Worm (Caenorhabditis elegans) whole organism, L1 larva: ENCODE results near the gene F35H8.2.

Experiments
- C04F5.9 ChIP-seq: sonication (generic microtip); optimal IDR thresholded peaks from 2 replicates; lab custom pipeline; 2016; ENCODE audit warnings: missing genetic modification characterization, missing compliant biosample characterization
- C16A3.4 ChIP-seq: fragments of 150-350 bp; optimal IDR thresholded peaks from 2 replicates; lab custom pipeline; 2014; ENCODE audit warnings: missing biosample characterization, missing genetic modification characterization
- alr-1 ChIP-seq: fragments of 200-800 bp; sonication (Bioruptor generic); optimal IDR thresholded peaks from 2 replicates; lab custom pipeline; 2018; ENCODE audit warnings: borderline replicate concordance, mild to moderate bottlenecking, missing genetic modification characterization, missing compliant biosample characterization
- aly-2 ChIP-seq: fragments of 150-350 bp; optimal IDR thresholded peaks from 2 replicates; lab custom pipeline; 2014; ENCODE audit warnings: missing biosample characterization, missing genetic modification characterization
- blmp-1 ChIP-seq: fragments of 150-350 bp; optimal IDR thresholded peaks from 2 replicates; lab custom pipeline; 2014; ENCODE audit warnings: missing biosample characterization, missing genetic modification characterization
- ceh-82 ChIP-seq, 3 experiments: fragments of 150-350 bp in 1 of 3; sonication (generic microtip) in 2 of 3; optimal IDR thresholded peaks; 2 replicates each; lab custom pipeline; 2014 to 2017; ENCODE audit warnings: missing biosample characterization in 3 of 3, missing genetic modification characterization in 3 of 3
- ceh-90 ChIP-seq: sonication (generic microtip); optimal IDR thresholded peaks from 2 replicates; lab custom pipeline; 2016; ENCODE audit warnings: missing genetic modification characterization, missing compliant biosample characterization
- ces-1 ChIP-seq: fragments of 150-350 bp; optimal IDR thresholded peaks from 2 replicates; lab custom pipeline; 2014; ENCODE audit warnings: missing biosample characterization, missing genetic modification reagents, missing genetic modification characterization
- dpl-1 ChIP-seq, 3 experiments: fragments of 150-350 bp in 2 of 3; sonication (generic microtip) in 1 of 3; optimal IDR thresholded peaks; 2 replicates each; lab custom pipeline; 2014 to 2017; ENCODE audit warnings: missing biosample characterization in 3 of 3, missing genetic modification characterization in 3 of 3, missing genetic modification reagents in 3 of 3
- dsc-1 ChIP-seq: sonication (generic microtip); optimal IDR thresholded peaks from 2 replicates; lab custom pipeline; 2016; ENCODE audit warnings: mild to moderate bottlenecking, missing genetic modification characterization, missing compliant biosample characterization
- egl-27 ChIP-seq, 2 experiments: fragments of 150-350 bp in 1 of 2; sonication (generic microtip); optimal IDR thresholded peaks; 3 replicates each; lab custom pipeline; 2017 to 2018; ENCODE audit warnings: missing biosample characterization in 2 of 2, missing genetic modification characterization in 2 of 2, missing genetic modification reagents in 2 of 2
- ets-5 ChIP-seq: fragments of 200-800 bp; sonication (Bioruptor generic); IDR thresholded peaks from 2 replicates; pipeline ENCODE4 v1.3.6; 2022; ENCODE audit warnings: missing genetic modification characterization, missing compliant biosample characterization
- fkh-10 ChIP-seq: sonication (generic microtip); optimal IDR thresholded peaks from 2 replicates; lab custom pipeline; 2017; ENCODE audit warnings: missing biosample characterization, missing genetic modification reagents, missing genetic modification characterization
- fkh-8 ChIP-seq: sonication (generic microtip); optimal IDR thresholded peaks from 2 replicates; lab custom pipeline; 2016; ENCODE audit warnings: mild to moderate bottlenecking, missing genetic modification characterization, missing compliant biosample characterization
- fos-1 ChIP-seq: fragments of 150-350 bp; optimal IDR thresholded peaks from 2 replicates; lab custom pipeline; 2014; ENCODE audit warnings: missing biosample characterization, missing genetic modification characterization
- grh-1 ChIP-seq: fragments of 200-800 bp; sonication (Bioruptor generic); IDR thresholded peaks from 2 replicates; pipeline ENCODE4 v1.3.6; 2022; ENCODE audit warnings: missing genetic modification reagents, missing genetic modification characterization, missing compliant biosample characterization
- hlh-17 ChIP-seq: fragments of 200-800 bp; sonication (Bioruptor generic); optimal IDR thresholded peaks from 2 replicates; lab custom pipeline; 2018; ENCODE audit warnings: missing genetic modification characterization, mild to moderate bottlenecking, missing compliant biosample characterization, moderate library complexity, borderline replicate concordance
- hlh-4 ChIP-seq: sonication (generic microtip); optimal IDR thresholded peaks from 2 replicates; lab custom pipeline; 2016; ENCODE audit warnings: mild to moderate bottlenecking, missing genetic modification characterization, missing compliant biosample characterization
- isw-1 ChIP-seq: fragments of 200-800 bp; sonication (Bioruptor generic); IDR thresholded peaks from 2 replicates; pipeline ENCODE4 v1.3.6; 2022; ENCODE audit warnings: missing genetic modification characterization, missing compliant biosample characterization
- lsy-2 ChIP-seq, 2 experiments: fragments of 150-350 bp; optimal IDR thresholded peaks; 2 replicates each; lab custom pipeline; 2014; ENCODE audit warnings: missing biosample characterization in 2 of 2, missing genetic modification characterization in 2 of 2
- mab-9 ChIP-seq: fragments of 200-800 bp; sonication (Bioruptor generic); IDR thresholded peaks from 2 replicates; pipeline ENCODE4 v1.3.6; 2022; ENCODE audit warnings: missing genetic modification reagents, missing genetic modification characterization, missing compliant biosample characterization
- mdl-1 ChIP-seq, 2 experiments: fragments of 150-350 bp; optimal IDR thresholded peaks; 2 replicates each; lab custom pipeline; 2014 to 2017; ENCODE audit warnings: missing biosample characterization in 2 of 2, missing genetic modification characterization in 2 of 2, inconsistent platforms in 1 of 2
- mep-1 ChIP-seq: fragments of 150-350 bp; optimal IDR thresholded peaks from 2 replicates; lab custom pipeline; 2014; ENCODE audit warnings: missing biosample characterization, missing genetic modification characterization
- nhr-12 ChIP-seq: sonication (generic microtip); optimal IDR thresholded peaks from 2 replicates; lab custom pipeline; 2017; ENCODE audit warnings: missing biosample characterization, missing genetic modification characterization
- nhr-19 ChIP-seq: fragments of 200-800 bp; sonication (Bioruptor generic); conservative IDR thresholded peaks from 2 replicates; pipeline ENCODE4 v1.3.6; 2022; ENCODE audit warnings: missing genetic modification characterization, missing compliant biosample characterization
- nhr-237 ChIP-seq: fragments of 150-350 bp; optimal IDR thresholded peaks from 2 replicates; lab custom pipeline; 2014; ENCODE audit warnings: missing biosample characterization, missing genetic modification characterization
- nhr-28 ChIP-seq: fragments of 150-350 bp; optimal IDR thresholded peaks from 2 replicates; lab custom pipeline; 2014; ENCODE audit warnings: missing biosample characterization, missing genetic modification characterization
- nhr-47 ChIP-seq: sonication (generic microtip); optimal IDR thresholded peaks from 2 replicates; lab custom pipeline; 2016; ENCODE audit warnings: mild to moderate bottlenecking, missing genetic modification characterization, moderate library complexity, missing compliant biosample characterization
- nhr-71 ChIP-seq: sonication (generic microtip); optimal IDR thresholded peaks from 2 replicates; lab custom pipeline; 2016; ENCODE audit warnings: mild to moderate bottlenecking, missing genetic modification characterization, moderate library complexity, missing compliant biosample characterization
- nhr-76 ChIP-seq: sonication (generic microtip); optimal IDR thresholded peaks from 2 replicates; lab custom pipeline; 2017; ENCODE audit warnings: missing biosample characterization, missing genetic modification characterization
- pag-3 ChIP-seq: sonication (generic microtip); optimal IDR thresholded peaks from 2 replicates; lab custom pipeline; 2017; ENCODE audit warnings: missing genetic modification characterization, mild to moderate bottlenecking, missing compliant biosample characterization, antibody characterized with exemption, borderline replicate concordance; ENCODE audit not compliant: insufficient read depth
- pax-3 ChIP-seq: fragments of 200-800 bp; sonication (Bioruptor generic); optimal IDR thresholded peaks from 2 replicates; lab custom pipeline; 2018; ENCODE audit warnings: mild to moderate bottlenecking, missing genetic modification characterization, moderate library complexity, missing compliant biosample characterization
- rnt-1 ChIP-seq: sonication (generic microtip); optimal IDR thresholded peaks from 2 replicates; lab custom pipeline; 2016; ENCODE audit warnings: mild to moderate bottlenecking, missing genetic modification characterization, moderate library complexity, missing compliant biosample characterization
- sptf-1 ChIP-seq: fragments of 150-350 bp; optimal IDR thresholded peaks from 2 replicates; lab custom pipeline; 2014; ENCODE audit warnings: missing biosample characterization, missing genetic modification characterization
- sup-37 ChIP-seq: fragments of 200-800 bp; sonication (Bioruptor generic); optimal IDR thresholded peaks from 2 replicates; lab custom pipeline; 2018; ENCODE audit warnings: mild to moderate bottlenecking, missing genetic modification characterization, missing compliant biosample characterization
- unc-30 ChIP-seq: sonication (generic microtip); optimal IDR thresholded peaks from 2 replicates; lab custom pipeline; 2017; ENCODE audit warnings: missing biosample characterization, missing genetic modification characterization
- unc-98 ChIP-seq: fragments of 200-800 bp; sonication (Bioruptor generic); IDR thresholded peaks from 2 replicates; pipeline ENCODE4 v1.3.6; 2022; ENCODE audit warnings: missing genetic modification characterization, missing compliant biosample characterization
- zag-1 ChIP-seq: fragments of 150-350 bp; optimal IDR thresholded peaks from 2 replicates; lab custom pipeline; 2014; ENCODE audit warnings: missing biosample characterization, missing genetic modification characterization
- zip-4 ChIP-seq: fragments of 200-800 bp; sonication (Bioruptor generic); optimal IDR thresholded peaks from 2 replicates; lab custom pipeline; 2018; ENCODE audit warnings: mild to moderate bottlenecking, missing genetic modification characterization, moderate library complexity, missing compliant biosample characterization
- ztf-11 ChIP-seq, 2 experiments: sonication (generic microtip); optimal IDR thresholded peaks; 2 replicates each; lab custom pipeline; 2016 to 2017; ENCODE audit warnings: missing genetic modification characterization in 2 of 2, missing biosample characterization in 1 of 2, missing compliant biosample characterization in 1 of 2

Gene F35H8.2

DNA sequence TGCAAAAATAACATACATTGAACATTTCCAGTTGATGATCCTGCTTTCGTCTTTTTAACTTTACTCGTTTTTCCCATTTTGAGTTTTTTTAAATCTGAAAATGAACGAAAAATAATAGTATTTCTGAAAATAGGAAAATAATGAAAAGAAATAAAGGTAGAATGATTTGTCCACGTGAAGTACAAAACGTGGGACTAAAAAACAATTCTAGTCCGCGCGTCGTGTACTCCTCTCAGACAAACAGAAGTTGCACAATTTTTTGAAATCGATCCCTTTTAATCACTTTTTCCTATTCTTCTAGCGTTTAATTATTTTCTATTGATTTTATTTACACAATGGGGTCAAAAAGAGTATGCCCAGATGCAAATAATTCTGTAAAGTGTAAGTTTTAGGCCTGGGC is 35.8 kb downstream of the F35H8.2 start, which contains the start of the genes E02H1.1 and tag-124 (continued):
- TF ChIP-seq pag-3 (no peak), pax-3 (peak; percentile 93), egl-27 (tag; optimal IDR thresholded peaks at IDR 0.05; lab: Kevin White, UChicago) (no peak), C16A3.4 (tag; lab: Kevin White, UChicago) (peak; percentile 23), ets-5 (GFP tag; lab: Robert Waterston, UW) (no peak), hlh-4 (tag; lab: Kevin White, UChicago) (peak; percentile 66), nhr-76 (tag; lab: Kevin White, UChicago) (no peak), alr-1 (no peak), blmp-1 (tag; lab: Kevin White, UChicago) (peak; percentile 50), C04F5.9 (peak; percentile 92), dsc-1 (tag; lab: Kevin White, UChicago) (peak; percentile 96), zip-4 (GFP tag; lab: Kevin White, UChicago) (peak; percentile 62), mep-1 (tag; lab: Kevin White, UChicago) (peak; percentile 78), hlh-17 (GFP tag; lab: Kevin White, UChicago) (no peak), nhr-12 (no peak), nhr-47 (tag; lab: Kevin White, UChicago) (peak; percentile 93), sup-37 (GFP tag; lab: Kevin White, UChicago) (peak; percentile 60), fos-1 (tag; lab: Kevin White, UChicago) (peak; percentile 61), nhr-19 (GFP tag; lab: Robert Waterston, UW) (peak; percentile 97), fkh-10 (GFP tag; lab: Kevin White, UChicago) (no peak), aly-2 (peak; percentile 57), zag-1 (tag; lab: Kevin White, UChicago) (no peak), nhr-28 (no peak), isw-1 (GFP tag; lab: Robert Waterston, UW) (peak; percentile 77), nhr-71 (tag; lab: Kevin White, UChicago) (peak; percentile 93), mdl-1 (tag; optimal IDR thresholded peaks at IDR 0.05; lab: Kevin White, UChicago) (peak in 1 of 2 experiments; percentile 65), nhr-237 (tag; lab: Kevin White, UChicago) (no peak), rnt-1 (tag; lab: Kevin White, UChicago) (peak; percentile 99), lsy-2 (tag; optimal IDR thresholded peaks at IDR 0.05; lab: Kevin White, UChicago) (peak; percentile 84 to 88), unc-98 (peak; percentile 80), sptf-1 (tag; lab: Kevin White, UChicago) (no peak)
- TF ChIP-seq, all 84 proteins: peak for 62

DNA sequence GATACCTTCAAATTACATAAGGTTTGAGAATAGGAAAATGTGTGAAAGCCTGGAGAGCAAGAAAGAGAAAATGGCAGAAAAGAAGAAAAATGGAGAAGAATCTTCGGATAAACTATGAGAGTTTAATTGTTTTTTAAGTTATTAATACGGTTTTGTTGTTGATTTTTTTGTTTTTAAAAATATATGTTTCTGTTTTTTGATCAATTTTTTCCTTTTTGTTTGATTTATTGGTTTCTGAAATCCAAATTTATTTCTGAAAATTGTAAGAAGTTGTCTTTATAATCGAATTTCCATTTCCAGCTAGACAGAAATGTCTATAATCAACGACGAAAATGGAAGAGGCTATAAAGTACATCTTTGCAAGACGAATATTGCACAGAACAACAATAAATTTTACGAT is 37.4 kb downstream of the F35H8.2 start, which contains the start of gene parp-2:
parp-2 (plus strand) TSS at position 301 of the 400 bp plus-strand sequence.
- TF ChIP-seq unc-30 (no peak), mab-9 (GFP tag; lab: Robert Waterston, UW) (no peak)

DNA sequence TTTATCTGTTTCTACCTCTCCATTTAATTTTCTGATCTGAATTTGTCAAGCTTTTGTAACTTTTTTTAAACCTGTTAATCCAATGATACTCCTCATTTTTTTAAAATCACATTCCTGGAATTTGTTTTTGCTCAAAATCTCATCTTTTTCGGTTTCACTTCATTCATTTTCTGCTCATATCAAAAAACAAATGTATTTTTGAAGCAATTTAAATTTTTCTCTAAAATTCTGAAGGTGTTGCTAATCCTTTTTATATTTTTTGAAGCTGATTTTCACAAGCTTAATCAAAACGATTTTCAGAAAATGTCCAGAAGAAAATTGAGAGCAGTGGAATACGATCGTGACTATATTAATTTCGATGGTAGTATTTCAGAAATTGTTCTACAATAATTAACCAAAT is 39.6 kb downstream of the F35H8.2 start, which contains the start of gene E02H1.5:
E02H1.5 (plus strand) TSS at position 301 of the 400 bp plus-strand sequence.
- TF ChIP-seq zag-1 (tag; lab: Kevin White, UChicago) (no peak), dsc-1 (tag; lab: Kevin White, UChicago) (no peak), C04F5.9 (no peak), ceh-90 (tag; lab: Kevin White, UChicago) (no peak), fkh-8 (tag; lab: Kevin White, UChicago) (no peak), grh-1 (no peak), lsy-2 (tag; optimal IDR thresholded peaks at IDR 0.05; lab: Kevin White, UChicago) (no peak), pax-3 (no peak), fkh-10 (GFP tag; lab: Kevin White, UChicago) (no peak), hlh-4 (tag; lab: Kevin White, UChicago) (no peak), dpl-1 (GFP tag; optimal IDR thresholded peaks at IDR 0.05; lab: Kevin White, UChicago) (no peak), rnt-1 (tag; lab: Kevin White, UChicago) (no peak), unc-30 (no peak), mep-1 (tag; lab: Kevin White, UChicago) (no peak), ces-1 (GFP tag; lab: Kevin White, UChicago) (no peak), ceh-82 (tag; optimal IDR thresholded peaks at IDR 0.05; lab: Kevin White, UChicago) (no peak), ztf-11 (tag; optimal IDR thresholded peaks at IDR 0.05; lab: Kevin White, UChicago) (no peak), nhr-12 (no peak)
